Fruit fly (Drosophila melanogaster): ENCODE measurements around the gene GlcAT-I.
A peak's percentile ranks its signal among the peaks of the same experiment; 100 is the strongest.

The GlcAT-I gene

dm6 chrX:4116834-4117736 lies 13.9 kb upstream of the GlcAT-I start, which contains the start of the genes tyf and Tip60 (continued):
- TF ChIP-seq CG11504 (tag; optimal IDR thresholded peaks at IDR 0.05) (no peak), rib (GFP tag; IDR thresholded peaks at IDR 0.05) (no peak), CG17612 (GFP tag; IDR thresholded peaks at IDR 0.05) (no peak), kni (GFP tag; optimal IDR thresholded peaks at IDR 0.05) (no peak), twi (tag; optimal IDR thresholded peaks at IDR 0.05) (peak; percentile 2), gro (GFP tag; optimal IDR thresholded peaks at IDR 0.05) (no peak), phol (tag; optimal IDR thresholded peaks at IDR 0.05) (peak; percentile 79), odd (GFP tag; optimal IDR thresholded peaks at IDR 0.05) (no peak), CG17359 (tag; optimal IDR thresholded peaks at IDR 0.05) (peak; percentile 57), hth (optimal IDR thresholded peaks at IDR 0.05) (no peak), bab2 (GFP tag; optimal IDR thresholded peaks at IDR 0.05) (peak; percentile 17), CG10654 (GFP tag; optimal IDR thresholded peaks at IDR 0.05) (no peak), Xbp1 (GFP tag; optimal IDR thresholded peaks at IDR 0.05) (peak; percentile 28), CG33557 (GFP tag; optimal IDR thresholded peaks at IDR 0.05) (peak; percentile 4), oc (tag; optimal IDR thresholded peaks at IDR 0.05) (no peak), usp (GFP tag; optimal IDR thresholded peaks at IDR 0.05) (no peak), CG18262 (tag; optimal IDR thresholded peaks at IDR 0.05) (no peak), fd96Cb (tag; optimal IDR thresholded peaks at IDR 0.05) (no peak), CG11093 (GFP tag; IDR thresholded peaks at IDR 0.05) (no peak), sqz (GFP tag; optimal IDR thresholded peaks at IDR 0.05) (peak; percentile 81), HLH54F (GFP tag; optimal IDR thresholded peaks at IDR 0.05) (peak; percentile 37), CG12071 (GFP tag; optimal IDR thresholded peaks at IDR 0.05) (no peak), Kr (GFP tag; optimal IDR thresholded peaks at IDR 0.05) (no peak), hb (GFP tag; IDR thresholded peaks at IDR 0.05; ENCODE audit: partially characterized antibody) (no peak), Eip74EF (GFP tag; optimal IDR thresholded peaks at IDR 0.05) (no peak), Ravus (GFP tag; IDR thresholded peaks at IDR 0.05) (no peak), NK7.1 (GFP tag; optimal IDR thresholded peaks at IDR 0.05) (no peak), CG2116 (GFP tag; optimal IDR thresholded peaks at IDR 0.05) (peak; percentile 39), CG32767 (GFP tag; IDR thresholded peaks at IDR 0.05) (0 out of 2 replicates have a peak, but pooled peaks have one; percentile 32), danr (GFP tag; IDR thresholded peaks at IDR 0.05) (no peak), CG5953 (GFP tag; IDR thresholded peaks at IDR 0.05) (no peak), CG12299 (tag; optimal IDR thresholded peaks at IDR 0.05) (no peak), CG16815 (GFP tag; optimal IDR thresholded peaks at IDR 0.05) (no peak), Atf3 (GFP tag; optimal IDR thresholded peaks at IDR 0.05) (no peak), tio (GFP tag; optimal IDR thresholded peaks at IDR 0.05) (no peak), Chrac-16 (GFP tag; optimal IDR thresholded peaks at IDR 0.05) (no peak), CG17328 (GFP tag; IDR thresholded peaks at IDR 0.05) (no peak), CG10267 (tag; optimal IDR thresholded peaks at IDR 0.05) (peak; percentile 88), trem (tag; optimal IDR thresholded peaks at IDR 0.05) (peak; percentile 98), unc-4 (GFP tag; IDR thresholded peaks at IDR 0.05; ENCODE audit: partially characterized antibody) (peak; percentile 57), ERR (GFP tag; optimal IDR thresholded peaks at IDR 0.05) (no peak), E2f1 (GFP tag; IDR thresholded peaks at IDR 0.05) (no peak), CG9215 (GFP tag; IDR thresholded peaks at IDR 0.05) (no peak), TFAM (GFP tag; optimal IDR thresholded peaks at IDR 0.05) (no peak), CG10209 (GFP tag; optimal IDR thresholded peaks at IDR 0.05) (no peak), CG8478 (optimal IDR thresholded peaks at IDR 0.05) (peak; percentile 56), gsb (GFP tag; IDR thresholded peaks at IDR 0.05) (no peak), pita (GFP tag; optimal IDR thresholded peaks at IDR 0.05) (no peak), Dref (GFP tag; IDR thresholded peaks at IDR 0.05) (peak; percentile 83), Aef1 (GFP tag; IDR thresholded peaks at IDR 0.05) (peak; percentile 15; the same call in 1 of the 3 replicates)
